Worm (Caenorhabditis elegans): Measurements from ENCODE around the gene B0024.13.

- TF ChIP-seq mdl-1 (tag; optimal IDR thresholded peaks at IDR 0.05) (no peak), fkh-10 (GFP tag; optimal IDR thresholded peaks at IDR 0.05) (no peak), nhr-12 (tag; optimal IDR thresholded peaks at IDR 0.05) (no peak), unc-130 (tag; optimal IDR thresholded peaks at IDR 0.05) (no peak)
Observed at ce11 chrV:10314371-10314770, 6.1 kb upstream of the B0024.13 start, which contains the start of gene trx-2.
